5 fruit fly cellular contexts compared by ENCODE assay signal in the genomic region with DNA sequence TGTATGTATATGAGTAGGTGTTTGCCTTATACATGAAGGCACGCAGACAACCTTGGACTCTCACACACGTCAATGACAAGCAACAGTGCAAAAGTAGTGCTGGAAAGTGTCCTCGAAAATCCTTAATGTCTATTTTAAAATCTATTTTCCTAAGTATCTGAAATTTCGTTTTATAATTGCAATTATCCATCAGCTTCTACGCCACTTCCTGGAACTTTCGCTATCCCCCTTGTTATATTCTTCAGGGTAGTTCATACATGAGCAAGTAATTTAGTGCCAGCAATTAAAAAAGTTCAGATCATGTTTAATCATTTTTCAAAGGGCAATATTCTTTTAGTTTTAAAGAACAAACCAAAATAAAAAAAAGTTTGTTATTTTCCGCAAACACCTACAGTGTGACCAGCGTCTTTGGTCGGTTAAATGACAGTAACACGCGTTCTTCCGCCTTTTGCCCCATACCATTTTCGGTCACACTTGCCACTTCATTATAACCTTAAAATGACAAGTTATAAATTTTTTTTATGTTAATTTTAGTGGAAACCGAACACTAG.
TF ChIP-seq lines count a peak whose summit lies in the region.

No protein-coding gene starts in this region.

- no peak for TF ChIP-seq CTCF in whole organism, embryonic (GFP tag; optimal IDR thresholded peaks at IDR 0.05; lab: Kevin White, UChicago)

TF ChIP-seq in whole organism, adult, 20 proteins besides CTCF, POLR2A, EP300 and RAD21 (continues in another document):
- TF ChIP-seq ovo (GFP tag; optimal IDR thresholded peaks at IDR 0.05; lab: Kevin White, UChicago) (no peak), CG7101 (tag; optimal IDR thresholded peaks at IDR 0.05; lab: Kevin White, UChicago) (peak; percentile 65), bab1 (GFP tag; optimal IDR thresholded peaks at IDR 0.05; lab: Kevin White, UChicago) (peak; percentile 25), CG1620 (GFP tag; optimal IDR thresholded peaks at IDR 0.05; lab: Kevin White, UChicago) (no peak), Hr96 (GFP tag; optimal IDR thresholded peaks at IDR 0.05; lab: Kevin White, UChicago) (peak; percentile 39), CG11617 (GFP tag; optimal IDR thresholded peaks at IDR 0.05; lab: Kevin White, UChicago) (peak; percentile 19), tj (GFP tag; optimal IDR thresholded peaks at IDR 0.05; lab: Kevin White, UChicago) (no peak), pad (GFP tag; optimal IDR thresholded peaks at IDR 0.05; lab: Kevin White, UChicago) (peak; percentile 25), CG33017 (tag; optimal IDR thresholded peaks at IDR 0.05; lab: Kevin White, UChicago) (no peak), cic (GFP tag; optimal IDR thresholded peaks at IDR 0.05; lab: Kevin White, UChicago) (peak; percentile 28), cnc (optimal IDR thresholded peaks at IDR 0.05; lab: Kevin White, UChicago) (no peak), kay (GFP tag; lab: Kevin White, UChicago; ENCODE audit: borderline replicate concordance) (peak; percentile 88), Mnt (GFP tag; optimal IDR thresholded peaks at IDR 0.05; lab: Kevin White, UChicago) (peak; percentile 27), CG5204 (GFP tag; optimal IDR thresholded peaks at IDR 0.05; lab: Kevin White, UChicago) (no peak), CG14711 (tag; optimal IDR thresholded peaks at IDR 0.05; lab: Kevin White, UChicago) (peak; percentile 47), Crg-1 (GFP tag; optimal IDR thresholded peaks at IDR 0.05; lab: Kevin White, UChicago) (peak; percentile 46), toe (GFP tag; optimal IDR thresholded peaks at IDR 0.05; lab: Kevin White, UChicago) (no peak)

TF ChIP-seq in whole organism, embryonic, 481 proteins besides CTCF, POLR2A, EP300 and RAD21 (continues in another document):
- TF ChIP-seq CG4617 (GFP tag; optimal IDR thresholded peaks at IDR 0.05; lab: Kevin White, UChicago; ENCODE audit: borderline replicate concordance) (peak; percentile 95), dmrt11E (tag; optimal IDR thresholded peaks at IDR 0.05; lab: Kevin White, UChicago) (peak; percentile 1), Spps (tag; optimal IDR thresholded peaks at IDR 0.05; lab: Kevin White, UChicago) (no peak), MBD-R2 (GFP tag; IDR thresholded peaks at IDR 0.05; lab: Robert Waterston, UW) (peak; percentile 56; the same call in 1 of the 2 replicates), chm (GFP tag; IDR thresholded peaks at IDR 0.05; lab: Robert Waterston, UW) (no peak), Kr (GFP tag; optimal IDR thresholded peaks at IDR 0.05; lab: Kevin White, UChicago) (no peak), CG10321 (GFP tag; IDR thresholded peaks at IDR 0.05; lab: Robert Waterston, UW) (no peak), Sin3A (optimal IDR thresholded peaks at IDR 0.05; lab: Kevin White, UChicago) (peak; percentile 68), HmgZ (tag; optimal IDR thresholded peaks at IDR 0.05; lab: Kevin White, UChicago) (peak; percentile 36), sim (GFP tag; IDR thresholded peaks at IDR 0.05; lab: Robert Waterston, UW) (no peak), CG18764 (GFP tag; optimal IDR thresholded peaks at IDR 0.05; lab: Kevin White, UChicago) (no peak), CG12391 (tag; optimal IDR thresholded peaks at IDR 0.05; lab: Kevin White, UChicago) (peak; percentile 54), CHES-1-like (GFP tag; optimal IDR thresholded peaks at IDR 0.05; lab: Kevin White, UChicago) (peak; percentile 38), hb (GFP tag; IDR thresholded peaks at IDR 0.05; lab: Robert Waterston, UW; ENCODE audit: partially characterized antibody) (no peak), jing (GFP tag; optimal IDR thresholded peaks at IDR 0.05; lab: Kevin White, UChicago) (no peak), Rfx (GFP tag; IDR thresholded peaks at IDR 0.05; lab: Robert Waterston, UW) (0 out of 2 replicates have a peak, but pooled peaks have one; percentile 7), Hand (GFP tag; optimal IDR thresholded peaks at IDR 0.05; lab: Kevin White, UChicago) (peak; percentile 18)

TF ChIP-seq in whole organism, prepupa, 60 proteins besides CTCF, POLR2A, EP300 and RAD21 (continues in another document):
- TF ChIP-seq CG6163 (GFP tag; IDR thresholded peaks at IDR 0.05; lab: Robert Waterston, UW) (no peak), dsx (GFP tag; optimal IDR thresholded peaks at IDR 0.05; lab: Kevin White, UChicago; ENCODE audit: poor library complexity, severe bottlenecking) (peak; percentile 23), CG1621 (tag; optimal IDR thresholded peaks at IDR 0.05; lab: Kevin White, UChicago) (no peak), CG6808 (GFP tag; optimal IDR thresholded peaks at IDR 0.05; lab: Kevin White, UChicago) (peak; percentile 7), Eip93F (GFP tag; optimal IDR thresholded peaks at IDR 0.05; lab: Kevin White, UChicago) (peak; percentile 43), OdsH (GFP tag; optimal IDR thresholded peaks at IDR 0.05; lab: Kevin White, UChicago) (peak; percentile 49), CG8319 (GFP tag; optimal IDR thresholded peaks at IDR 0.05; lab: Kevin White, UChicago) (peak; percentile 18), CG32006 (GFP tag; optimal IDR thresholded peaks at IDR 0.05; lab: Kevin White, UChicago) (peak; percentile 24), Hr38 (GFP tag; optimal IDR thresholded peaks at IDR 0.05; lab: Kevin White, UChicago) (no peak), Hr39 (GFP tag; optimal IDR thresholded peaks at IDR 0.05; lab: Kevin White, UChicago) (peak; percentile 54), Gug (GFP tag; IDR thresholded peaks at IDR 0.05; lab: Robert Waterston, UW) (no peak), fkh (GFP tag; optimal IDR thresholded peaks at IDR 0.05; lab: Kevin White, UChicago) (peak; percentile 6), lz (GFP tag; optimal IDR thresholded peaks at IDR 0.05; lab: Kevin White, UChicago) (peak; percentile 40), Met (GFP tag; optimal IDR thresholded peaks at IDR 0.05; lab: Kevin White, UChicago) (peak; percentile 46), Sox14 (GFP tag; optimal IDR thresholded peaks at IDR 0.05; lab: Kevin White, UChicago) (peak; percentile 55), CG15336 (GFP tag; IDR thresholded peaks at IDR 0.05; lab: Robert Waterston, UW) (no peak), topi (GFP tag; optimal IDR thresholded peaks at IDR 0.05; lab: Kevin White, UChicago) (peak; percentile 52), CG34406 (GFP tag; optimal IDR thresholded peaks at IDR 0.05; lab: Kevin White, UChicago) (no peak)

TF ChIP-seq in whole organism, pupa, 21 proteins besides CTCF, POLR2A, EP300 and RAD21 (continues in another document):
- peak; percentile 8 for TF ChIP-seq CG9948 (tag; optimal IDR thresholded peaks at IDR 0.05; lab: Kevin White, UChicago)
- peak; percentile 33; the same call in 1 of the 2 replicates for TF ChIP-seq Ets98B (GFP tag; IDR thresholded peaks at IDR 0.05; lab: Robert Waterston, UW)
- no peak for TF ChIP-seq CG10348 (GFP tag; IDR thresholded peaks at IDR 0.05; lab: Robert Waterston, UW)
- TF ChIP-seq CG17806 (tag; optimal IDR thresholded peaks at IDR 0.05; lab: Kevin White, UChicago): peak; percentile 4
- TF ChIP-seq CG8159 (tag; optimal IDR thresholded peaks at IDR 0.05; lab: Kevin White, UChicago): peak; percentile 28
- TF ChIP-seq CG34367 (tag; optimal IDR thresholded peaks at IDR 0.05; lab: Kevin White, UChicago): no peak
- peak; percentile 13 for TF ChIP-seq CG15710 (tag; optimal IDR thresholded peaks at IDR 0.05; lab: Kevin White, UChicago)
- peak; percentile 13 for TF ChIP-seq Snoo (tag; optimal IDR thresholded peaks at IDR 0.05; lab: Kevin White, UChicago)
- TF ChIP-seq fd96Ca (GFP tag; IDR thresholded peaks at IDR 0.05; lab: Robert Waterston, UW): 0 out of 3 replicates have a peak, but pooled peaks have one; percentile 6
- no peak for TF ChIP-seq rn (GFP tag; IDR thresholded peaks at IDR 0.05; lab: Robert Waterston, UW)
- TF ChIP-seq Pif1A (GFP tag; optimal IDR thresholded peaks at IDR 0.05; lab: Kevin White, UChicago): peak; percentile 36
- no peak for TF ChIP-seq CG13204 (GFP tag; optimal IDR thresholded peaks at IDR 0.05; lab: Kevin White, UChicago)
- TF ChIP-seq EcR (GFP tag; optimal IDR thresholded peaks at IDR 0.05; lab: Kevin White, UChicago): peak; percentile 77
- 0 out of 2 replicates have a peak, but pooled peaks have one; percentile 39 for TF ChIP-seq CG12605 (GFP tag; IDR thresholded peaks at IDR 0.05; lab: Robert Waterston, UW)
- TF ChIP-seq CG8301 (tag; optimal IDR thresholded peaks at IDR 0.05; lab: Kevin White, UChicago): peak; percentile 22
- TF ChIP-seq D1 (tag; optimal IDR thresholded peaks at IDR 0.05; lab: Kevin White, UChicago): no peak
- TF ChIP-seq Pif1B (GFP tag; optimal IDR thresholded peaks at IDR 0.05; lab: Kevin White, UChicago): peak; percentile 16
- TF ChIP-seq CG4496 (GFP tag; IDR thresholded peaks at IDR 0.05; lab: Robert Waterston, UW): no peak
- no peak for TF ChIP-seq gl (tag; optimal IDR thresholded peaks at IDR 0.05; lab: Kevin White, UChicago)

TF ChIP-seq in whole organism, wandering third instar larva, 38 proteins besides CTCF, POLR2A, EP300 and RAD21 (continues in another document):
- no peak for TF ChIP-seq dsf (GFP tag; optimal IDR thresholded peaks at IDR 0.05; lab: Kevin White, UChicago; ENCODE audit: borderline replicate concordance)
- peak; percentile 53 for TF ChIP-seq woc (GFP tag; optimal IDR thresholded peaks at IDR 0.05; lab: Kevin White, UChicago)
- no peak for TF ChIP-seq N (GFP tag; optimal IDR thresholded peaks at IDR 0.05; lab: Kevin White, UChicago)
- TF ChIP-seq pan (optimal IDR thresholded peaks at IDR 0.05; lab: Kevin White, UChicago): no peak
- peak; percentile 48 for TF ChIP-seq Sp1 (GFP tag; optimal IDR thresholded peaks at IDR 0.05; lab: Kevin White, UChicago)
- peak; percentile 56 for TF ChIP-seq ey (GFP tag; optimal IDR thresholded peaks at IDR 0.05; lab: Kevin White, UChicago)
- no peak for TF ChIP-seq Mio (GFP tag; optimal IDR thresholded peaks at IDR 0.05; lab: Kevin White, UChicago)
- no peak for TF ChIP-seq Myc (optimal IDR thresholded peaks at IDR 0.05; lab: Kevin White, UChicago)
- no peak for TF ChIP-seq CG32264 (GFP tag; optimal IDR thresholded peaks at IDR 0.05; lab: Kevin White, UChicago)
- no peak for TF ChIP-seq Vsx2 (GFP tag; optimal IDR thresholded peaks at IDR 0.05; lab: Kevin White, UChicago; ENCODE audit: partially characterized antibody)
- peak; percentile 11 for TF ChIP-seq Hr78 (GFP tag; optimal IDR thresholded peaks at IDR 0.05; lab: Kevin White, UChicago)
- TF ChIP-seq tai (GFP tag; optimal IDR thresholded peaks at IDR 0.05; lab: Kevin White, UChicago): no peak
- peak; percentile 63 for TF ChIP-seq h (GFP tag; optimal IDR thresholded peaks at IDR 0.05; lab: Kevin White, UChicago)
- no peak for TF ChIP-seq usp (GFP tag; optimal IDR thresholded peaks at IDR 0.05; lab: Kevin White, UChicago)
- peak in 1 of 2 experiments; percentile 61 for TF ChIP-seq foxo (GFP tag; optimal IDR thresholded peaks at IDR 0.05; lab: Kevin White, UChicago)
- TF ChIP-seq CrebA (GFP tag; optimal IDR thresholded peaks at IDR 0.05; lab: Kevin White, UChicago; ENCODE audit: borderline replicate concordance): no peak
- TF ChIP-seq Dif (GFP tag; optimal IDR thresholded peaks at IDR 0.05; lab: Kevin White, UChicago; ENCODE audit: partially characterized antibody): no peak
- TF ChIP-seq rgr (GFP tag; optimal IDR thresholded peaks at IDR 0.05; lab: Kevin White, UChicago): peak; percentile 45
- no peak for TF ChIP-seq Jra (GFP tag; optimal IDR thresholded peaks at IDR 0.05; lab: Kevin White, UChicago)
- no peak for TF ChIP-seq CG9705 (GFP tag; optimal IDR thresholded peaks at IDR 0.05; lab: Kevin White, UChicago)
- peak; percentile 24 for TF ChIP-seq psq (GFP tag; optimal IDR thresholded peaks at IDR 0.05; lab: Kevin White, UChicago)
